Fruit fly (Drosophila melanogaster) whole organism, embryonic: ENCODE results near the gene Cip4.

ENCODE experiments used
- Asciz ChIP-seq: fragments of 200-800 bp; sonication (Bioruptor generic); optimal IDR thresholded peaks from 2 replicates; lab custom pipeline; 2017; ENCODE audit warnings: missing biosample characterization, mild to moderate bottlenecking, missing genetic modification characterization, missing genetic modification reagents
- CG11093 ChIP-seq: fragments of 200-800 bp; sonication (Bioruptor generic); IDR thresholded peaks from 3 replicates; pipeline ENCODE4 v1.3.6; 2022; ENCODE audit warnings: missing biosample characterization, missing genetic modification characterization
- CG12299 ChIP-seq: fragments of 200-800 bp; sonication (Bioruptor generic); optimal IDR thresholded peaks from 2 replicates; lab custom pipeline; 2018; ENCODE audit warnings: missing biosample characterization, mild to moderate bottlenecking, missing genetic modification characterization
- CG12659 ChIP-seq: fragments of 200-800 bp; sonication (Bioruptor generic); optimal IDR thresholded peaks from 3 replicates; lab custom pipeline; 2017; ENCODE audit warnings: mild to moderate bottlenecking, missing biosample characterization, missing genetic modification reagents, missing genetic modification characterization
- CG13123 ChIP-seq: fragments of 200-800 bp; sonication (Bioruptor generic); optimal IDR thresholded peaks from 2 replicates; lab custom pipeline; 2016; ENCODE audit warnings: missing biosample characterization, missing genetic modification characterization
- CG13296 ChIP-seq: fragments of 200-800 bp; sonication (Bioruptor generic); optimal IDR thresholded peaks from 3 replicates; lab custom pipeline; 2018; ENCODE audit warnings: missing biosample characterization, mild to moderate bottlenecking, missing genetic modification characterization
- CG14014 ChIP-seq: fragments of 200-800 bp; sonication (Bioruptor generic); IDR thresholded peaks from 2 replicates; pipeline ENCODE4 v1.3.6; 2022; ENCODE audit warnings: missing biosample characterization, missing genetic modification characterization
- CG14710 ChIP-seq: fragments of 200-800 bp; sonication (Bioruptor generic); optimal IDR thresholded peaks from 3 replicates; lab custom pipeline; 2019; ENCODE audit warnings: missing biosample characterization, mild to moderate bottlenecking, missing genetic modification characterization, moderate library complexity
- CG1603 ChIP-seq: fragments of 200-800 bp; sonication (Bioruptor generic); optimal IDR thresholded peaks from 2 replicates; lab custom pipeline; 2019; ENCODE audit warnings: missing biosample characterization, mild to moderate bottlenecking, missing genetic modification characterization, moderate library complexity
- CG17359 ChIP-seq: fragments of 200-800 bp; sonication (Bioruptor generic); optimal IDR thresholded peaks from 3 replicates; lab custom pipeline; 2018; ENCODE audit warnings: missing biosample characterization, mild to moderate bottlenecking, missing genetic modification characterization, moderate library complexity
- CG17829 ChIP-seq: fragments of 200-800 bp; optimal IDR thresholded peaks from 2 replicates; lab custom pipeline; 2019; ENCODE audit warnings: missing biosample characterization, mild to moderate bottlenecking, missing genetic modification characterization, moderate library complexity
- CG2116 ChIP-seq: fragments of 200-800 bp; sonication (Bioruptor generic); optimal IDR thresholded peaks from 3 replicates; lab custom pipeline; 2018; ENCODE audit warnings: missing biosample characterization, mild to moderate bottlenecking, missing genetic modification characterization
- CG2120 ChIP-seq: fragments of 200-800 bp; sonication (Bioruptor generic); optimal IDR thresholded peaks from 3 replicates; lab custom pipeline; 2016; ENCODE audit warnings: missing biosample characterization, missing genetic modification characterization
- CG31365 ChIP-seq: fragments of 200-800 bp; sonication (Bioruptor generic); optimal IDR thresholded peaks from 2 replicates; lab custom pipeline; 2018; ENCODE audit warnings: missing biosample characterization, mild to moderate bottlenecking, missing genetic modification characterization
- CG32772 ChIP-seq: fragments of 200-800 bp; sonication (Bioruptor generic); IDR thresholded peaks from 2 replicates; pipeline ENCODE4 v1.3.6; 2022; ENCODE audit warnings: missing biosample characterization, missing genetic modification characterization
- CG4404 ChIP-seq: fragments of 200-800 bp; sonication (Bioruptor generic); IDR thresholded peaks from 2 replicates; pipeline ENCODE4 v1.3.6; 2022; ENCODE audit warnings: missing biosample characterization, missing genetic modification characterization
- CG5180 ChIP-seq: fragments of 200-800 bp; sonication (Bioruptor generic); optimal IDR thresholded peaks from 3 replicates; lab custom pipeline; 2017; ENCODE audit warnings: missing biosample characterization, missing genetic modification characterization, mild to moderate bottlenecking, moderate library complexity, missing genetic modification reagents
- CG5245 ChIP-seq: fragments of 200-800 bp; sonication (Bioruptor generic); optimal IDR thresholded peaks from 3 replicates; lab custom pipeline; 2016; ENCODE audit warnings: missing biosample characterization, missing genetic modification characterization
- CG6654 ChIP-seq: fragments of 200-800 bp; sonication (Bioruptor generic); optimal IDR thresholded peaks from 2 replicates; lab custom pipeline; 2017; ENCODE audit warnings: missing biosample characterization, mild to moderate bottlenecking, missing genetic modification characterization
- CG6689 ChIP-seq: fragments of 200-800 bp; sonication (Bioruptor generic); IDR thresholded peaks from 2 replicates; pipeline ENCODE4 v1.3.6; 2022; ENCODE audit warnings: missing biosample characterization, missing genetic modification characterization
- Dbx ChIP-seq: fragments of 200-800 bp; sonication (Bioruptor generic); IDR thresholded peaks from 3 replicates; pipeline ENCODE4 v1.3.6; 2022; ENCODE audit warnings: missing biosample characterization, missing genetic modification characterization
- GATAe ChIP-seq: fragments of 200-800 bp; sonication (Bioruptor generic); conservative IDR thresholded peaks from 2 replicates; pipeline ENCODE4 v1.3.6; 2022; ENCODE audit warnings: missing biosample characterization, missing genetic modification characterization
- Hr51 ChIP-seq, 2 experiments: fragments of 200-800 bp; sonication (Bioruptor generic); optimal IDR thresholded peaks; 2 replicates in 1 of 2; 3 replicates in 1 of 2; lab custom pipeline; 2016 to 2018; ENCODE audit warnings: missing biosample characterization in 2 of 2, missing genetic modification characterization in 2 of 2, mild to moderate bottlenecking in 1 of 2, moderate library complexity in 1 of 2
- Med ChIP-seq: fragments of 200-800 bp; sonication (Bioruptor generic); peaks from one replicate; lab custom pipeline; 2016; ENCODE audit warnings: missing biosample characterization, missing genetic modification characterization, mild to moderate bottlenecking, inconsistent platforms, moderate library complexity
- NFAT ChIP-seq: fragments of 200-800 bp; sonication (Bioruptor generic); IDR thresholded peaks from 2 replicates; pipeline ENCODE4 v1.3.6; 2022; ENCODE audit warnings: missing biosample characterization, missing genetic modification characterization
- Oaz ChIP-seq: fragments of 200-800 bp; sonication (Bioruptor generic); IDR thresholded peaks from 2 replicates; pipeline ENCODE4 v1.3.6; 2022; ENCODE audit warnings: missing biosample characterization, missing genetic modification characterization
- Rx ChIP-seq: fragments of 200-800 bp; sonication (Bioruptor generic); IDR thresholded peaks from 2 replicates; pipeline ENCODE4 v1.3.6; 2022; ENCODE audit warnings: missing biosample characterization, missing genetic modification characterization
- Xrp1 ChIP-seq: fragments of 200-800 bp; sonication (Bioruptor generic); IDR thresholded peaks from 2 replicates; pipeline ENCODE4 v1.3.6; 2022; ENCODE audit warnings: missing biosample characterization, missing genetic modification characterization
- amos ChIP-seq: fragments of 200-800 bp; sonication (Bioruptor generic); IDR thresholded peaks from 2 replicates; pipeline ENCODE4 v1.3.6; 2022; ENCODE audit warnings: missing biosample characterization, missing genetic modification characterization; ENCODE audit not compliant: partially characterized antibody
- bbx ChIP-seq: fragments of 200-800 bp; sonication (Bioruptor generic); IDR thresholded peaks from 2 replicates; pipeline ENCODE4 v1.3.6; 2022; ENCODE audit warnings: missing biosample characterization, missing genetic modification characterization; ENCODE audit not compliant: partially characterized antibody
- bsh ChIP-seq, 2 experiments: fragments of 200-800 bp; sonication (Bioruptor generic); optimal IDR thresholded peaks; 2 replicates each; lab custom pipeline; 2017 to 2018; ENCODE audit warnings: mild to moderate bottlenecking in 2 of 2, missing biosample characterization in 2 of 2, missing genetic modification characterization in 2 of 2, moderate library complexity in 1 of 2
- dpn ChIP-seq, 2 experiments: fragments of 200-800 bp; sonication (Bioruptor generic); optimal IDR thresholded peaks; 3 replicates each; lab custom pipeline; 2016; ENCODE audit warnings: missing biosample characterization in 2 of 2, missing genetic modification characterization in 2 of 2
- en ChIP-seq: fragments of 200-800 bp; sonication (Bioruptor generic); optimal IDR thresholded peaks from 2 replicates; lab custom pipeline; 2016; ENCODE audit warnings: missing biosample characterization, missing genetic modification characterization
- fd3F ChIP-seq: fragments of 200-800 bp; sonication (Bioruptor generic); optimal IDR thresholded peaks from 2 replicates; lab custom pipeline; 2018; ENCODE audit warnings: missing biosample characterization, mild to moderate bottlenecking, missing genetic modification characterization, moderate library complexity
- ftz-f1 ChIP-seq: fragments of 200-800 bp; sonication (Bioruptor generic); optimal IDR thresholded peaks from 2 replicates; lab custom pipeline; 2016; ENCODE audit warnings: missing biosample characterization, missing genetic modification characterization
- fu2 ChIP-seq: fragments of 200-800 bp; sonication (Bioruptor generic); optimal IDR thresholded peaks from 2 replicates; lab custom pipeline; 2016; ENCODE audit warnings: missing biosample characterization, missing genetic modification characterization
- hkb ChIP-seq, 2 experiments: fragments of 200-800 bp in 1 of 2; fragments of >200 bp in 1 of 2; sonication (Bioruptor generic) in 1 of 2; IDR thresholded peaks in 1 of 2; optimal IDR thresholded peaks in 1 of 2; 2 replicates each; pipeline versions ENCODE4 v1.3.6 to Lab custom; 2017 to 2022; ENCODE audit warnings: missing biosample characterization in 1 of 2, missing genetic modification characterization in 1 of 2
- inv ChIP-seq: fragments of 200-800 bp; sonication (Bioruptor generic); IDR thresholded peaks from 2 replicates; pipeline ENCODE4 v1.3.6; 2022; ENCODE audit warnings: missing biosample characterization, missing genetic modification characterization; ENCODE audit not compliant: partially characterized antibody
- knrl ChIP-seq: fragments of 200-800 bp; sonication (Bioruptor generic); IDR thresholded peaks from 3 replicates; pipeline ENCODE4 v1.3.6; 2022; ENCODE audit warnings: missing biosample characterization, missing genetic modification characterization; ENCODE audit not compliant: partially characterized antibody
- lab ChIP-seq: fragments of 200-800 bp; sonication (Bioruptor generic); optimal IDR thresholded peaks from 3 replicates; lab custom pipeline; 2017; ENCODE audit warnings: missing biosample characterization, missing genetic modification characterization, mild to moderate bottlenecking, moderate library complexity, missing genetic modification reagents
- luna ChIP-seq: fragments of 200-800 bp; sonication (Bioruptor generic); optimal IDR thresholded peaks from 2 replicates; lab custom pipeline; 2016; ENCODE audit warnings: missing biosample characterization, missing genetic modification characterization
- pfk ChIP-seq: fragments of 200-800 bp; sonication (Bioruptor generic); optimal IDR thresholded peaks from 2 replicates; lab custom pipeline; 2018; ENCODE audit warnings: missing biosample characterization, mild to moderate bottlenecking, missing genetic modification characterization, moderate library complexity
- pho ChIP-seq: fragments of 200-800 bp; sonication (Bioruptor generic); optimal IDR thresholded peaks from 2 replicates; lab custom pipeline; 2016; ENCODE audit warnings: missing biosample characterization, missing genetic modification characterization
- salm ChIP-seq: fragments of 200-800 bp; sonication (Bioruptor generic); optimal IDR thresholded peaks from 2 replicates; lab custom pipeline; 2018; ENCODE audit warnings: missing biosample characterization, mild to moderate bottlenecking, missing genetic modification characterization
- sc ChIP-seq, 3 experiments: fragments of >200 bp in 2 of 3; fragments of 200-800 bp in 1 of 3; sonication (Bioruptor generic) in 1 of 3; optimal IDR thresholded peaks; 2 replicates in 2 of 3; 3 replicates in 1 of 3; lab custom pipeline; 2017; ENCODE audit warnings: mild to moderate bottlenecking in 1 of 3, missing biosample characterization in 1 of 3, missing genetic modification characterization in 1 of 3, missing genetic modification reagents in 1 of 3
- sd ChIP-seq: fragments of 200-800 bp; sonication (Bioruptor generic); optimal IDR thresholded peaks from 3 replicates; lab custom pipeline; 2018; ENCODE audit warnings: missing biosample characterization, mild to moderate bottlenecking, missing genetic modification characterization, moderate library complexity
- sens-2 ChIP-seq: fragments of 200-800 bp; sonication (Bioruptor generic); IDR thresholded peaks from 2 replicates; pipeline ENCODE4 v1.3.6; 2022; ENCODE audit warnings: missing biosample characterization, missing genetic modification characterization
- slp2 ChIP-seq: fragments of 200-800 bp; sonication (Bioruptor generic); optimal IDR thresholded peaks from 2 replicates; lab custom pipeline; 2016; ENCODE audit warnings: missing biosample characterization, missing genetic modification characterization
- wek ChIP-seq: fragments of 200-800 bp; sonication (Bioruptor generic); optimal IDR thresholded peaks from 3 replicates; lab custom pipeline; 2018; ENCODE audit warnings: missing biosample characterization, mild to moderate bottlenecking, missing genetic modification characterization, moderate library complexity

Cip4 gene

DNA sequence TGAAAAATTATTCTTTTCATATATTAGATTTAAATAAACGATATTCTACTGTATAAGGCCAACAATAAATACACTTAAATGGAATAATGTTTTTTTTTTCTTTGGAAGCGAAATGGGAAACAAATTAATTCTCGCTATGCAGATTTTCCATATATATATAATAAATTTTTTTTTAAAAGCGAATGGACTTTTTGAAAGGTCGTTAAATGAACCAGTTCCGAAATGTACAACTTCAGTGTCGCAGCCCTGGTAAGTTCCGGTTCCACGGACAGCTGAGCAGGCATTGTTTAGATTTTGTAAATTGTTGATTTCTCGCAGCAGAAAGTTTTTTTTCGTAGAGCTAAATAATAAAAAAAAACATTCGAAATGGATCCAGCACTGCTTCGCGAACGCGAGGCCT, 77.1 kb downstream of the Cip4 start, which contains the start of gene TfIIEbeta (continued):
- TF ChIP-seq dpn (GFP tag; optimal IDR thresholded peaks at IDR 0.05; lab: Kevin White, UChicago) (peak; percentile 3 to 13), CG14014 (GFP tag; lab: Robert Waterston, UW) (no peak), lab (no peak), CG5245 (no peak), CG2120 (peak; percentile 38), amos (GFP tag; lab: Robert Waterston, UW) (peak; percentile 42; the same call in 1 of the 2 replicates), luna (GFP tag; lab: Kevin White, UChicago) (no peak), Med (peak; percentile 59), sd (peak; percentile 73), CG31365 (no peak), GATAe (GFP tag; lab: Robert Waterston, UW) (no peak), ftz-f1 (GFP tag; lab: Kevin White, UChicago) (no peak), sens-2 (GFP tag; lab: Robert Waterston, UW) (no peak), CG14710 (tag; lab: Kevin White, UChicago) (peak; percentile 49), CG1603 (tag; lab: Kevin White, UChicago) (no peak), NFAT (GFP tag; lab: Robert Waterston, UW) (no peak), CG13123 (GFP tag; lab: Kevin White, UChicago) (no peak), hkb (optimal IDR thresholded peaks at IDR 0.05; lab: Kevin White, UChicago) (no peak), hkb (GFP tag; IDR thresholded peaks at IDR 0.05; lab: Robert Waterston, UW) (peak; percentile 39; the same call in 1 of the 2 replicates), CG17359 (tag; lab: Kevin White, UChicago) (peak; percentile 66), fd3F (GFP tag; lab: Kevin White, UChicago) (no peak), Oaz (GFP tag; lab: Robert Waterston, UW) (no peak), CG4404 (no peak), bsh (GFP tag; optimal IDR thresholded peaks at IDR 0.05; lab: Kevin White, UChicago) (peak in 1 of 2 experiments; percentile 55), pfk (GFP tag; lab: Kevin White, UChicago) (no peak), Dbx (GFP tag; lab: Robert Waterston, UW) (no peak), CG2116 (peak; percentile 16), Hr51 (GFP tag; optimal IDR thresholded peaks at IDR 0.05; lab: Kevin White, UChicago) (no peak), inv (GFP tag; lab: Robert Waterston, UW) (no peak), CG13296 (GFP tag; lab: Kevin White, UChicago) (peak; percentile 7), pho (GFP tag; lab: Kevin White, UChicago) (no peak), Rx (GFP tag; lab: Robert Waterston, UW) (no peak), salm (tag; lab: Kevin White, UChicago) (no peak), fu2 (GFP tag; lab: Kevin White, UChicago) (no peak), CG17829 (peak; percentile 29), CG5180 (no peak), wek (GFP tag; lab: Kevin White, UChicago) (no peak), CG11093 (no peak), CG6654 (GFP tag; lab: Kevin White, UChicago) (no peak), CG32772 (GFP tag; lab: Robert Waterston, UW) (peak; percentile 36; the same call in 1 of the 2 replicates), Xrp1 (GFP tag; lab: Robert Waterston, UW) (peak; percentile 52; the same call in 1 of the 2 replicates), sc (optimal IDR thresholded peaks at IDR 0.05; lab: Kevin White, UChicago) (no peak), sc (GFP tag; optimal IDR thresholded peaks at IDR 0.05; lab: Kevin White, UChicago) (no peak), CG12659 (GFP tag; lab: Kevin White, UChicago) (peak; percentile 40), Asciz (GFP tag; lab: Kevin White, UChicago) (peak; percentile 28), slp2 (GFP tag; lab: Kevin White, UChicago) (no peak), CG12299 (tag; lab: Kevin White, UChicago) (no peak), knrl (GFP tag; lab: Robert Waterston, UW) (peak; percentile 33; the same call in 1 of the 3 replicates), en (GFP tag; lab: Kevin White, UChicago) (no peak), CG6689 (GFP tag; lab: Robert Waterston, UW) (no peak), bbx (no peak)
